Worm (Caenorhabditis elegans) whole organism, early embryonic: Measurements from ENCODE around the gene igeg-2.

Experiments
- ama-1 ChIP-seq: fragments of 150-350 bp; optimal IDR thresholded peaks from 2 replicates; lab custom pipeline; 2014
- ets-7 ChIP-seq: sonication (generic microtip); optimal IDR thresholded peaks from 2 replicates; lab custom pipeline; 2016; ENCODE audit warnings: missing genotype, missing genetic modification characterization, missing compliant biosample characterization
- flt-1 ChIP-seq: fragments of 200-800 bp; sonication (Bioruptor generic); IDR thresholded peaks from 2 replicates; pipeline ENCODE4 v1.3.6; 2022; ENCODE audit warnings: missing genetic modification characterization, missing compliant biosample characterization
- scrt-1 ChIP-seq: fragments of 200-800 bp; sonication (Bioruptor generic); IDR thresholded peaks from 2 replicates; pipeline ENCODE4 v1.3.6; 2022; ENCODE audit warnings: missing genetic modification characterization, missing compliant biosample characterization
- tbx-11 ChIP-seq: fragments of 200-800 bp; sonication (Bioruptor generic); IDR thresholded peaks from 2 replicates; pipeline ENCODE4 v1.3.6; 2022; ENCODE audit warnings: missing genetic modification characterization, missing compliant biosample characterization
- tra-4 ChIP-seq: sonication (generic microtip); optimal IDR thresholded peaks from 2 replicates; lab custom pipeline; 2017; ENCODE audit warnings: missing genetic modification characterization, missing compliant biosample characterization

DNA sequence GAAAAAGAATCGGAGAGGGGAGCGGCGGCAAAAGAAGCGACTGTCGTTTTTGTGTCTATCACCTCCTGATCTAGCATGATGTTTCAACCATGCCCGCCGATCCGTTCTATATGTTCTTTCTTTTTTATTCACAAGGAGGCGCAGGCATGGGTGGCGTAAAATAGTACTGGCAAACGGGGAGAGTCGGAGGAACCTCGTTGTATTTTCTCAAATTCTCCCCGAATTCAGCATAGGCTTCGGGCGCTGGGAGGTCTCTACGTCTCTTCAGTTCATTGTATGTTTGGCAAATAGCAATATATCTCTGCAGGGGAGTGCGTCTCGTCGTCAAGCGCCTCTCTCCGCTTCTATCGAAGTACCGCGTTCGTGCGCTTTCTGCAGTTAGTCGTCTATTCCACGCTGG lies 18.8 kb upstream of the igeg-2 start, which contains the start of gene lin-14:
- TF ChIP-seq ama-1 (lab: Kevin White, UChicago) (no peak), flt-1 (no peak), ets-7 (no peak), tra-4 (tag; lab: Kevin White, UChicago) (no peak), tbx-11 (GFP tag; lab: Robert Waterston, UW) (no peak), scrt-1 (no peak)
